Fruit fly (Drosophila melanogaster) Kc167 (cell line): Measurements from ENCODE around the gene Ptpmeg2.

ENCODE experiments used
- Myc ChIP-seq: fragments of >200 bp; optimal IDR thresholded peaks from 2 replicates; lab custom pipeline; 2017; ENCODE audit warnings: missing external identifiers
- Sin3A ChIP-seq: fragments of >200 bp; optimal IDR thresholded peaks from 2 replicates; lab custom pipeline; 2018; ENCODE audit warnings: missing external identifiers
- h ChIP-seq: fragments of >200 bp; optimal IDR thresholded peaks from 3 replicates; lab custom pipeline; 2018; ENCODE audit warnings: missing external identifiers
- insv ChIP-seq: fragments of >200 bp; optimal IDR thresholded peaks from 3 replicates; lab custom pipeline; 2018; ENCODE audit warnings: missing external identifiers
- psq ChIP-seq: fragments of >200 bp; optimal IDR thresholded peaks from 2 replicates; lab custom pipeline; 2017; ENCODE audit warnings: missing external identifiers
- ttk ChIP-seq: sonication (Bioruptor generic); optimal IDR thresholded peaks from 2 replicates; lab custom pipeline; 2017; ENCODE audit warnings: missing external identifiers

Gene Ptpmeg2

DNA sequence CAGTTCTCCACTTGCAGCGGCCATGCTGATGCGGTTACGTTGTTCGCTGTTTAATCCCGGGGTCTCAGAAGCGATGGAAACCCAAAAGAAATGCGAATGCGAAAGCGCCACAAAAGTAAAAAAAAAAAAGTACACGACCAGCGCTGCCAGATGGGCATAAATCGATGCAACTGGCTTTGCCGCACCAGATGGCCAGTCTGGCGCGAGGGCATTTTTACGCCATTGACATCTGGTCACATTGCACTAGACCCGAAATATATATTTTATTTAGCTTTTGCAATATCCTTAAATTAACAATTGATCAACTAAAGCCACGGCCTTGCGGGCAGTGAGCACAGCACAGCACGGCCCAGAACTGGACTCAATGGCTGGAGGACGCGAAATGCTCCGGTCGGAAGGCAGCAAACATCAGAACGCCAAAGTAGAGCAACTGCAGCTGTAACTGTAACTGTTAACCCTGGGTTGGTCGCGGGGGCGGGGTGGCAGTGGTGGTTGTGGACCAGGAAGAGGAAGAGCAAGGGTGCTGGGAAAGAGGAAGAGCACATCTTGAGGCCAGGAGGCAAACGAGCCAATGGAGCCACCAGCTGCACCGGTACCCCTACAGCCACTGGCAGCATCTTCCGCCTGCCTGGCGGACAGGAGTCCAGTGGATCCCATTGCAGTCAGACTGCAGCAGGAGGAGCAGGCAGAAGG is 50.1 kb downstream of the Ptpmeg2 start, which contains the start of the genes LysRS and Hecw:
TSS of gene LysRS (minus strand) at position 158 of the 693 bp plus-strand sequence.
TSS of gene Hecw (plus strand) at position 220 of the 693 bp plus-strand sequence.
- TF ChIP-seq psq (no peak), h (lab: Kevin White, UChicago) (no peak), ttk (no peak)

DNA sequence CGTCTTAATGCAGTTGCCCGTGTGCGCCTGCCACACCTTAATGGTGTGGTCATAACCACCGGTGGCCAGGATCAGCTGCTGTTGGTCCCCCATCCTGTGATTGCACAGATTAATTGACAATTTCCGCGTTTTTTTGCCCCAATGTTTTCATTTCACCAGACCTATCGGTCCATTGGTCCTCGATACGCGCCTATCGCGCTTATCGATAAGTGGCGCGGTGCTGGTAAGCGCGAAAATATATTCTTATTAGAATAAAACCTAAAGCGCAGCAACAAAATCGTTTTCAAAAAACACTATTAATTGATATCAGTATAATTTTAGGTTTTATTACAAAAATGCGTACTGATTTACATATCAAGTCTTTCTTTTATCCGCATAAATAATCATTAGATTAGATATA is 53.2 kb downstream of the Ptpmeg2 start, which contains the start of gene Lst8:
TSS of gene Lst8 (minus strand) at position 187 of the 400 bp plus-strand sequence.
- TF ChIP-seq Sin3A (lab: Kevin White, UChicago): no peak
- TF ChIP-seq ttk: no peak
- TF ChIP-seq insv (lab: Kevin White, UChicago): no peak
- no peak for TF ChIP-seq h (lab: Kevin White, UChicago)
- TF ChIP-seq Myc (lab: Kevin White, UChicago): no peak
- TF ChIP-seq psq: no peak

DNA sequence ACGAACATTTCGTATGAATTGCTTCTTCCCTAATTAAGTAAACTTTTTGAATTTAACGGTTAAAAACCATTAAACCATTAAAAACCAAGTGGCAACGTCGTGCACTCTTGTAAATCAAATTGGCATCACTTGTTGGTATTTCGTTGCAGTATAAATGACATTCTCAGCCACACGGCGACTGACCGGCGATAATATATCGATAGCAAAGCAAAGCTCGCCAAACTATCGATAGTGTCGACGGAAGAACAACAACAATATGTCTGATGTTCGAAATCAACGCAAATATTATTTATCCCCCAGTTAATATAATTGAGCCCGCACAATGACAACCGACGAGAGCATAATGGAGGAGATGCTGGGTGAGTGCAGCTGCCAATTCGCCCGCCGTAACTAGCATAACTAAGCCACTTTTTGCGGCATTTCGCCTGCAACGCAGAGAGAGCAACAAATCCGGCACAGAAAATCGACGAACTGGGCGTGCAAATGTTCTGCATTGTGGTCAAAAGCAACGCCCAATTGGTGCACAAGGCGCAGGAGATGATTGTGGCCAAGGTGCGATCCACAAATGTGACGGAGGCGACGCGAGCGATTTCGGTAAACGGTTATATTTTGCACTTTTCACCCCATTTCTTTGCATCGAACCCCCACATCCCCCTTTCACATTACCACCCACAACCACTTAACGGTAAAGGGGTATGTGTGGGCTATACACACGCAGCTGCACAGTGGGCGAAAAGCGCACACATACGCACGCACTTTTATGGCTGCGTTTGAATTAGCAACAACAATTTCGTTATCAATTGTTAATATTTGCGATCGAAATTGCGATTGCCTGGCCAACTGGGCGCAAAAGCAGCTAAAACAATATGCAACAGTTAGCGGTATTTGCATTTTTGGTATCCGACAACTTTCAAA is 57.9 kb downstream of the Ptpmeg2 start, which contains the start of gene Gga:
TSS of gene Gga (plus strand) at position 213 of the 915 bp plus-strand sequence.
- TF ChIP-seq insv (lab: Kevin White, UChicago) (no peak), Sin3A (lab: Kevin White, UChicago) (no peak), Myc (lab: Kevin White, UChicago) (no peak), ttk (no peak), h (lab: Kevin White, UChicago) (no peak), psq (no peak)

DNA sequence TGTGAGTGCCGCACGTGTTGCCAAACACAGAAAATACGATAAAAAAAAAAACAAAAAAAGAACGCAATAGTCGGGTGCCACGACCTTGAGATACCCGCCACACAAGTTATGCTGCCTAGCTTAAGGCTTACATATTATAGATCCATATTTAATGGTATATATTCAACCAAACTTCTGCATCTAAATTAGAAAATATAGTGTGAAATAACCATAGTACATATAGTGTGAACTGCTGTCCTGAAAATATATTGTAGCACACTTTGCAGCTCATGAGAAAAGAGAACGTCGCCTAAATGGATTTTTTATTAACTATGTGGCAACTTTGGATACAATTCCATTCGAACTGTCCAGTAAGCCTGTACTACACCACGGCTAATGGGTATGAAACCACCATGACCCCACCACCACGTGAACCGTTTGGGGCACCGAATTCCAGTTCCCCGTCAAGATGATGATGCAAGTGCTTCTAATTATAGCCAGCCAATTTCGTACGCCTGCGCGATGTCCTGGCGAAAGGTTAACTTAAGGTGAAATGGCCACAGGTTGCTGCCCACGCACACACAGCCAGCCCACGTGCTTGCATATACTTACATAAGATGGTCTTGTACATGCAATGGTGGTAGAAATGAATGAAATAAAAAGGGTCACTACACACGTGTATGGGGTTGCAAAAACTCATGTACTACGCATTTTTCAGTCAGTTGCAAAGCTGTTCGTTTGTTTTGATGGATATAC is 58.7 kb downstream of the Ptpmeg2 start:
- TF ChIP-seq psq (no peak), Myc (lab: Kevin White, UChicago) (no peak)

DNA sequence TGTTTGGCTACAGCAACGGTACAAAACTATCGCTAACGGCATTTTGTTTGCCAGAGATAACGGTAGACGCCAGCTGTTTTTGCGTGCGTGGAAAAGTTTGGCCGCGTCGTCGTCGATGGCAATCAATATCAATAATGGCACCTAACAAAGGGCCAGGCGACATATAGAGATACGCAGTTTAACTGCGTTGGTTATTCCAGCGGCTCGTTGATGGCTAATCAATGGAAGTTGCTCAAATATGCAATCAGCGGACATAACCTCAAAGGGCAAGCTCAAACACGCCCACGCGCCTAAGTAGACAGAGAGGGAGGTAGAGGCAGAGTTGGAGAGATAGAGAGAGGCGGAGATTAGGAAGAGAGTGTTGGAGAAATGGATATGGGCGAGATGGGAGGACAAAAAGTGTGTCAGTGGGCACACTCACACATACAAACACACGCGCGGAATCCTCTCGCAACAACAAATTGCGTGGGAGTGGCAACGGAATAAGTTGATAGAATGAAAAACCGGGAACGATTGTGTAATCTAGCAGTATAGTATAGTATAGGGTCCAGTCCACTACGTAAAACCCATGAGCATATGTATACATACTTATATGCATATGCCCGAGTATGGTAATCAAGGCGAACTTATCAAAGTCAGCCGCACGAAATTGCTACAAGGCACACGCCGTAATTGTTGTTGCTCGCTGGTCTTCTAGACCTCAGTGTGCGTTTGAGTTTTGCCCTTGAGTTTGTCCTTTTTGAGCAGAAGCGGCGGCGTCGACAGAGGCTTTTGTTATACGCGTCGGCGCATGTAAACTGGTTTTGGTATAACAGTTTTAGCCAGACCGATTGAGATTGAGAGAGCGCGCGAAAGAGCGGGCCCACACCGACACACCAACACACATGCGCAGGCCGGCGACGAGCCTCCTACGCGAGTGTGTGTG is 59.5 kb downstream of the Ptpmeg2 start:
- TF ChIP-seq h (lab: Kevin White, UChicago) (no peak), Sin3A (lab: Kevin White, UChicago) (no peak), psq (no peak), insv (lab: Kevin White, UChicago) (no peak), ttk (no peak), Myc (lab: Kevin White, UChicago) (no peak)

DNA sequence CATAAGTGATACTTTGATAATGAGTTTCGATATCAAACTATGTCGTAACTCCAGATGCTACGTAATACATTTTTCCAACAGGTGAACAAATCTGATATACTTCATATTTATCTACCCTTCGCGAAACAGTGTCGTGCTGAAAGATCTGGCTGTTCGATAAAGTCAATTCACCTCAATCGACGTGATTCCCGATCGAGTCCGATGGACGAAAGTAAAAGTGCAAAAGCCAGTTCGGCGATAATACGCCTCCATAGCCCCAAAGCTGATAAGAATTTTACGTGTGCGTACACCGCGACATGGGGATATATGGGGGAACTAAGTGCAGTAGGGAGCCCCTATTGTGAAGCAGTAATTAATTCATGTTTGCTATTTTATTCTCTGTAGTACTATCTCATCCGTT is 60.8 kb downstream of the Ptpmeg2 start:
- TF ChIP-seq insv (lab: Kevin White, UChicago) (no peak), h (lab: Kevin White, UChicago) (no peak), psq (no peak), Myc (lab: Kevin White, UChicago) (no peak), ttk (no peak), Sin3A (lab: Kevin White, UChicago) (no peak)

DNA sequence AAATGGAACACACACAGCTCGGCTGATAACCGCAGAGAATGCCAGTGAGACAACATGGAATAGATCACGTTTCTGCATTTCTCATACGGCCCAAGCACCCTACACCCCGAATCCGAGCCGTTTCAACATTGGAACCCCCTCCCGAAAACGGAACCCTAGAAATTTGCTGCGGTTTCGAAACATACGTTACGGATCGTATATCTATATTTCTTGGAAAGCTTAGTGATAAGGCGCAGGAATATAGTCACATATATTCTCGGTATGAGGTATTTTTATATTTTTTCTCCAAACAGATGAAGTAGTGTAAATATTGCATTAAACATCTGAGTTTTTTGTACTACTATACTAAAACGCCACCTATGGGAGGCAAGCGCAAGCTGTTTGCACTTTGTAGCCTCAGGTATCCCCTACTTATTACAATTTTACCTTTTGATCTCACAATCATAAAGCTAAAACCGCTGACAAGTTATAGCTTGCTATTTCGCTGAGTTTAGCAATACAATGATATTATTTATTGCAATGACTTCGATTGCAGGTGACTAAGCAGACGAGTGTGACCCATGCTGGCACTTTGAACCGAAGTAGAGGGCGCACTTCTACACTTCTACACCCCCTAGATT is 63.5 kb downstream of the Ptpmeg2 start:
- TF ChIP-seq Myc (lab: Kevin White, UChicago) (no peak), ttk (no peak), Sin3A (lab: Kevin White, UChicago) (no peak), insv (lab: Kevin White, UChicago) (no peak), h (lab: Kevin White, UChicago) (no peak), psq (no peak)

DNA sequence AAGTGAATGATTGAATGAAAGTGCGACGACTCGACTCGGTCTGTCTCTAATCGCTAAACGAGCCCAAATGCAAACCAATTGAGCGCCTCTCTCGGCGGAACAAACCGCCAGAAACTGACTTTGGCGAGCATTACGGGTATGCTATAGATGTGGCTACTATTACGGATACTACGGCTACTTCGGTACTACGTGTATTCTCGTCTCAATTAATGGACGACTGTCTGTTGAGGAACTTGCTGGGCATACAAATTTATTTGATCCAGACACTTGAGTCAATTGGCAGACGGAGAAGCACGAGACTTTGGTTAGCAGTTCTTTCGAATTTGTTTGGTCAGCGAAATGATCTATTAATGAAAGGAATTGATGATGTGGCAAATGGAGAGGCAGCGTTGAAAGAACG is 64.5 kb downstream of the Ptpmeg2 start:
- TF ChIP-seq Myc (lab: Kevin White, UChicago) (no peak), psq (no peak), ttk (no peak), Sin3A (lab: Kevin White, UChicago) (no peak), insv (lab: Kevin White, UChicago) (no peak), h (lab: Kevin White, UChicago) (no peak)

DNA sequence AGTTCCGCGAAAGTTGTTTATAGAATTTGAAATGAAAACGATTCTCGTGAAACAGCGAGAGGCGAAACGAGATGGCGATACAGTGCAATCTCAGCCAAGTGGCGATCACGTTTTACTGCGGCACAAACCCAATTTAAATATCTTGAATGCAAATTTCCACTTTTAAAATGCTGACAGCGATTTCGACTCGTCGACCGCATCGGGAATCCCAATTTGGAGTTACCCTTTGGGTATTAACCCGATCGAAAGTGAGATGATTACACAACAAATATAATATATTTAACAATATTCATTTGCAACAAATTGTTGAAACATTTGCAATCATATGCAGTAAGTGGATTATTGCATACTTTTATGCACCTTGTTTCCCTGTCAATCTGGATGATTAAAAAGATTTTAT is 68.4 kb downstream of the Ptpmeg2 start:
- no peak for TF ChIP-seq insv (lab: Kevin White, UChicago)
- no peak for TF ChIP-seq Sin3A (lab: Kevin White, UChicago)
- TF ChIP-seq h (lab: Kevin White, UChicago): no peak
- no peak for TF ChIP-seq Myc (lab: Kevin White, UChicago)
- TF ChIP-seq psq: no peak
- TF ChIP-seq ttk: no peak

DNA sequence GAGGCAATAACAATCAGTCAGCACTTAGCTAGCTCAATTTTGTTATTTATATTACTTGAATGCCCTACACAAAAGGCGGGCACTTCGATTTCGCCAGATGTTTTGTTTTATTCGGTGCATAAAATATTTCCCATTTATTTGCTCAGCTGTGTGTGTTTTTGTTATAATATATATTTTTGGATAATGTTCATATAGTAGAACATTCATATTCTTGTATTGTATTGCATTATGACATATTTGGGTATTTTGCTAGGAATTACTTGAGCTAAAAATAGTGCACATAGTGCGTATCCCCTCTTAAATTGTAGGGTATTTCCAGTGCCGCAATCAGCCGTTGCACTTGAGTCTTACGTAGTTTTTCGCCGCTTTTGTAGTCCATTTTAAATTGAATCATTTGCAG is 69.0 kb downstream of the Ptpmeg2 start:
- no peak for TF ChIP-seq Myc (lab: Kevin White, UChicago)
- TF ChIP-seq h (lab: Kevin White, UChicago): no peak
- TF ChIP-seq insv (lab: Kevin White, UChicago): no peak
- no peak for TF ChIP-seq psq
- TF ChIP-seq ttk: no peak
- TF ChIP-seq Sin3A (lab: Kevin White, UChicago): no peak
